Fruit fly (Drosophila melanogaster) S2 (cell line): ENCODE measurements around the gene Dab.

ENCODE experiments used
- CG8478 ChIP-seq: fragments of >200 bp; optimal IDR thresholded peaks from 2 replicates; lab custom pipeline; 2018
- CTCF ChIP-seq, 2 experiments: fragments of >200 bp; optimal IDR thresholded peaks; 2 replicates each; lab custom pipeline; 2018

DNA sequence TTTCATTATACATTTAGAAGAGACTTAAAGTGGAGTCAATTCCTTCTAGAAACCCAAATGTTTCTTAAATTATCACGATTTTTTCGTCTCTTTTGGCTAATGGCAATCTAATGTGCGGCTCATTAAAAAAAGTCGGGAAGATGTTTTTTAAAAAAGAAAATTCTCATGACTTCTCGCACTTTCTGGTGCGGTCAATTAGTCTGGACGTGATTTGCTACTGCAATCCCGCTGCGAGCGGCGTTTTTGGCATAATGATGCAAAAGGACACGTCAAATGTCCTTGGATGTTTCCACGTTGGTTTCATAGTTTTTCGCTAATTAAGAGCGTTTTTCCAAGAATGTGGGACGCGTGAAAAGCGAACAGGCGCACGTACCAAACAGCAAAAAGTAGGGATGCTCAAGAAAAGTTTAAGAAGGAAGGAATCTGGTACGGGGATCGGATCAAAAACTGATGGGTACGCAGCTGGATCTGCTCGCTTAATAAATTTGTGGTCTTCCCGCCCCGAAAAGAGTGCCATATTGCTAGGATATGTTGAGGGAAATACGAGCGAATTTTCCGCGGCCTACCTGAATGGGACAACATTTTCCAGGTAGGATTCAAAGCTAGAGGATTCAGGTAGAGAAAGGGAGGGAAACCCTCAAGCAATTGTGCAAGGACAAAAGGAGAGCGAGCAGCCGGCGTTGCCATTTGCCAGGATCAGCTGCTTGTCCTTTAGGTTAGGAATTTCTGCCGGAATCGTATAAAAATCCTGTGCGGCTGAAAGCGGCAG lies 61.0 kb downstream of the Dab start:
- TF ChIP-seq CG8478 (lab: Kevin White, UChicago): no peak
- no peak for TF ChIP-seq CTCF (optimal IDR thresholded peaks at IDR 0.05; lab: Kevin White, UChicago)
